Worm (Caenorhabditis elegans): ENCODE results near the gene magi-1.

- TF ChIP-seq zag-1 (tag; optimal IDR thresholded peaks at IDR 0.05) (no peak), ceh-16 (tag; optimal IDR thresholded peaks at IDR 0.05) (no peak), egl-27 (tag; optimal IDR thresholded peaks at IDR 0.05) (no peak), ztf-11 (tag; optimal IDR thresholded peaks at IDR 0.05) (no peak), mdl-1 (tag; optimal IDR thresholded peaks at IDR 0.05) (no peak), fos-1 (tag; optimal IDR thresholded peaks at IDR 0.05) (no peak), elt-2 (tag; optimal IDR thresholded peaks at IDR 0.05) (no peak)
These were observed 29.4 kb downstream of the magi-1 start for ce11 chrIV:11744287-11744686.

All from whole organism, L3 larva.